Fruit fly (Drosophila melanogaster) whole organism, embryonic: ENCODE data around the gene CG11598.

Experiments
- Antp ChIP-seq: fragments of 200-800 bp; sonication (Bioruptor generic); optimal IDR thresholded peaks from 3 replicates; lab custom pipeline; 2016; ENCODE audit warnings: missing biosample characterization, missing genetic modification characterization
- B-H1 ChIP-seq: fragments of 200-800 bp; sonication (Bioruptor generic); IDR thresholded peaks from 3 replicates; pipeline ENCODE4 v1.3.6; 2022; ENCODE audit warnings: missing biosample characterization, missing genetic modification characterization
- CG10267 ChIP-seq: fragments of 200-800 bp; sonication (Bioruptor generic); optimal IDR thresholded peaks from 2 replicates; lab custom pipeline; 2018; ENCODE audit warnings: missing biosample characterization, mild to moderate bottlenecking, missing genetic modification characterization, moderate library complexity
- CG10462 ChIP-seq: fragments of 200-800 bp; sonication (Bioruptor generic); optimal IDR thresholded peaks from 2 replicates; lab custom pipeline; 2016; ENCODE audit warnings: missing biosample characterization, missing genetic modification characterization
- CG11696 ChIP-seq: fragments of 200-800 bp; sonication (Bioruptor generic); IDR thresholded peaks from 2 replicates; pipeline ENCODE4 v1.3.6; 2022; ENCODE audit warnings: missing biosample characterization, missing genetic modification characterization
- CG12219 ChIP-seq: fragments of 200-800 bp; sonication (Bioruptor generic); optimal IDR thresholded peaks from 3 replicates; lab custom pipeline; 2018; ENCODE audit warnings: missing biosample characterization, mild to moderate bottlenecking, missing genetic modification characterization
- CG13123 ChIP-seq: fragments of 200-800 bp; sonication (Bioruptor generic); optimal IDR thresholded peaks from 2 replicates; lab custom pipeline; 2016; ENCODE audit warnings: missing biosample characterization, missing genetic modification characterization
- CG14441 ChIP-seq: fragments of 200-800 bp; sonication (Bioruptor generic); IDR thresholded peaks from 2 replicates; pipeline ENCODE4 v1.3.6; 2022; ENCODE audit warnings: missing biosample characterization, missing genetic modification characterization
- CG17361 ChIP-seq: fragments of 200-800 bp; sonication (Bioruptor generic); IDR thresholded peaks from 3 replicates; pipeline ENCODE4 v1.3.6; 2022; ENCODE audit warnings: missing biosample characterization, missing genetic modification characterization
- CG2129 ChIP-seq: fragments of 200-800 bp; sonication (Bioruptor generic); IDR thresholded peaks from 2 replicates; pipeline ENCODE4 v1.3.6; 2022; ENCODE audit warnings: missing biosample characterization, missing genetic modification characterization; ENCODE audit not compliant: partially characterized antibody
- CG30020 ChIP-seq: fragments of 200-800 bp; optimal IDR thresholded peaks from 2 replicates; lab custom pipeline; 2019; ENCODE audit warnings: missing biosample characterization, mild to moderate bottlenecking, missing genetic modification characterization, moderate library complexity
- CG3281 ChIP-seq: fragments of 200-800 bp; sonication (Bioruptor generic); optimal IDR thresholded peaks from 3 replicates; lab custom pipeline; 2017; ENCODE audit warnings: missing biosample characterization, mild to moderate bottlenecking, missing genetic modification characterization
- CG5953 ChIP-seq: fragments of 200-800 bp; sonication (Bioruptor generic); IDR thresholded peaks from 2 replicates; pipeline ENCODE4 v1.3.6; 2022; ENCODE audit warnings: missing biosample characterization, missing genetic modification characterization
- CG6175 ChIP-seq: fragments of 200-800 bp; sonication (Bioruptor generic); IDR thresholded peaks from 3 replicates; pipeline ENCODE4 v1.3.6; 2022; ENCODE audit warnings: missing biosample characterization, missing genetic modification characterization
- CG6791 ChIP-seq: fragments of 200-800 bp; sonication (Bioruptor generic); IDR thresholded peaks from 3 replicates; pipeline ENCODE4 v1.3.6; 2022; ENCODE audit warnings: missing biosample characterization, missing genetic modification characterization; ENCODE audit not compliant: partially characterized antibody
- CG7963 ChIP-seq: fragments of 200-800 bp; sonication (Bioruptor generic); IDR thresholded peaks from 3 replicates; pipeline ENCODE4 v1.3.6; 2022; ENCODE audit warnings: missing biosample characterization, missing genetic modification characterization; ENCODE audit not compliant: partially characterized antibody
- CG7987 ChIP-seq: fragments of 200-800 bp; sonication (Bioruptor generic); optimal IDR thresholded peaks from 2 replicates; lab custom pipeline; 2018; ENCODE audit warnings: missing biosample characterization, mild to moderate bottlenecking, missing genetic modification characterization, moderate library complexity
- CG8388 ChIP-seq: fragments of 200-800 bp; sonication (Bioruptor generic); optimal IDR thresholded peaks from 2 replicates; lab custom pipeline; 2019; ENCODE audit warnings: missing biosample characterization, mild to moderate bottlenecking, missing genetic modification characterization, moderate library complexity
- CkIIα-i1 ChIP-seq: fragments of 200-800 bp; sonication (Bioruptor generic); IDR thresholded peaks from 2 replicates; pipeline ENCODE4 v1.3.6; 2022; ENCODE audit warnings: missing biosample characterization, missing genetic modification characterization
- Dfd ChIP-seq, 2 experiments: fragments of >200 bp; optimal IDR thresholded peaks; 2 replicates each; lab custom pipeline; 2017; ENCODE audit warnings: missing biosample characterization in 2 of 2, missing genetic modification characterization in 2 of 2
- Drgx ChIP-seq: fragments of 200-800 bp; sonication (Bioruptor generic); IDR thresholded peaks from 2 replicates; pipeline ENCODE4 v1.3.6; 2022; ENCODE audit warnings: missing biosample characterization, missing genetic modification characterization
- E2f1 ChIP-seq: fragments of 200-800 bp; sonication (Bioruptor generic); IDR thresholded peaks from 2 replicates; pipeline ENCODE4 v1.3.6; 2022; ENCODE audit warnings: missing biosample characterization, missing genetic modification characterization
- E2f2 ChIP-seq: fragments of 200-800 bp; sonication (Bioruptor generic); IDR thresholded peaks from 2 replicates; pipeline ENCODE4 v1.3.6; 2022; ENCODE audit warnings: missing biosample characterization, missing genetic modification characterization
- Eip74EF ChIP-seq, 2 experiments: fragments of 200-800 bp in 1 of 2; fragments of >200 bp in 1 of 2; sonication (Bioruptor generic) in 1 of 2; optimal IDR thresholded peaks; 2 replicates each; lab custom pipeline; 2017 to 2019; ENCODE audit warnings: missing biosample characterization in 2 of 2, missing genetic modification characterization in 2 of 2, mild to moderate bottlenecking in 1 of 2, moderate library complexity in 1 of 2
- Fer1 ChIP-seq: fragments of 200-800 bp; sonication (Bioruptor generic); optimal IDR thresholded peaks from 2 replicates; lab custom pipeline; 2017; ENCODE audit warnings: missing biosample characterization, mild to moderate bottlenecking, missing genetic modification characterization
- GATAe ChIP-seq: fragments of 200-800 bp; sonication (Bioruptor generic); conservative IDR thresholded peaks from 2 replicates; pipeline ENCODE4 v1.3.6; 2022; ENCODE audit warnings: missing biosample characterization, missing genetic modification characterization
- HLH3B ChIP-seq: fragments of 200-800 bp; sonication (Bioruptor generic); IDR thresholded peaks from 2 replicates; pipeline ENCODE4 v1.3.6; 2022; ENCODE audit warnings: missing biosample characterization, missing genetic modification characterization
- HLHmδ ChIP-seq: fragments of 200-800 bp; sonication (Bioruptor generic); optimal IDR thresholded peaks from 2 replicates; lab custom pipeline; 2018; ENCODE audit warnings: missing biosample characterization, mild to moderate bottlenecking, missing genetic modification characterization, moderate library complexity
- Hey ChIP-seq: fragments of 200-800 bp; sonication (Bioruptor generic); optimal IDR thresholded peaks from 3 replicates; lab custom pipeline; 2018; ENCODE audit warnings: missing biosample characterization, mild to moderate bottlenecking, missing genetic modification characterization
- Myb ChIP-seq: fragments of 200-800 bp; sonication (Bioruptor generic); optimal IDR thresholded peaks from 2 replicates; lab custom pipeline; 2016; ENCODE audit warnings: missing biosample characterization, missing genetic modification characterization
- TFAM ChIP-seq: fragments of 200-800 bp; sonication (Bioruptor generic); optimal IDR thresholded peaks from 2 replicates; lab custom pipeline; 2017; ENCODE audit warnings: missing biosample characterization, missing genetic modification characterization, inconsistent platforms
- Taf1 ChIP-seq: fragments of 200-800 bp; sonication (Bioruptor generic); IDR thresholded peaks from 2 replicates; pipeline ENCODE4 v1.3.6; 2022; ENCODE audit warnings: missing biosample characterization, missing genetic modification characterization
- YL-1 ChIP-seq: fragments of 200-800 bp; sonication (Bioruptor generic); optimal IDR thresholded peaks from 3 replicates; lab custom pipeline; 2017; ENCODE audit warnings: missing biosample characterization, mild to moderate bottlenecking, missing genetic modification characterization
- aop ChIP-seq: fragments of 200-800 bp; sonication (Bioruptor generic); IDR thresholded peaks from 2 replicates; pipeline ENCODE4 v1.3.6; 2022; ENCODE audit warnings: missing biosample characterization, missing genetic modification characterization
- ato ChIP-seq: fragments of 200-800 bp; sonication (Bioruptor generic); IDR thresholded peaks from 2 replicates; pipeline ENCODE4 v1.3.6; 2022; ENCODE audit warnings: missing biosample characterization, missing genetic modification characterization; ENCODE audit not compliant: partially characterized antibody
- bab2 ChIP-seq: fragments of 200-800 bp; sonication (Bioruptor generic); optimal IDR thresholded peaks from 2 replicates; lab custom pipeline; 2016; ENCODE audit warnings: missing biosample characterization, missing genetic modification characterization
- caup ChIP-seq: fragments of 200-800 bp; sonication (Bioruptor generic); optimal IDR thresholded peaks from 3 replicates; lab custom pipeline; 2017; ENCODE audit warnings: missing biosample characterization, mild to moderate bottlenecking, missing genetic modification characterization, moderate library complexity; ENCODE audit not compliant: severe bottlenecking
- eyg ChIP-seq: fragments of 200-800 bp; sonication (Bioruptor generic); optimal IDR thresholded peaks from 3 replicates; lab custom pipeline; 2016; ENCODE audit warnings: missing biosample characterization, missing genetic modification characterization
- gem ChIP-seq: fragments of 200-800 bp; sonication (Bioruptor generic); optimal IDR thresholded peaks from 2 replicates; lab custom pipeline; 2019; ENCODE audit warnings: missing biosample characterization, mild to moderate bottlenecking, missing genetic modification characterization, moderate library complexity
- gt ChIP-seq: fragments of 200-800 bp; sonication (Bioruptor generic); IDR thresholded peaks from 2 replicates; pipeline ENCODE4 v1.3.6; 2022; ENCODE audit warnings: missing biosample characterization, missing genetic modification characterization
- hbn ChIP-seq: fragments of 200-800 bp; sonication (Bioruptor generic); IDR thresholded peaks from 2 replicates; pipeline ENCODE4 v1.3.6; 2022; ENCODE audit warnings: missing biosample characterization, missing genetic modification characterization; ENCODE audit not compliant: partially characterized antibody
- hth ChIP-seq: fragments of >200 bp; optimal IDR thresholded peaks from 2 replicates; lab custom pipeline; 2017; ENCODE audit warnings: inconsistent platforms
- inv ChIP-seq: fragments of 200-800 bp; sonication (Bioruptor generic); IDR thresholded peaks from 2 replicates; pipeline ENCODE4 v1.3.6; 2022; ENCODE audit warnings: missing biosample characterization, missing genetic modification characterization; ENCODE audit not compliant: partially characterized antibody
- kah ChIP-seq: fragments of 200-800 bp; sonication (Bioruptor generic); optimal IDR thresholded peaks from 2 replicates; lab custom pipeline; 2018; ENCODE audit warnings: missing biosample characterization, mild to moderate bottlenecking, missing genetic modification characterization
- org-1 ChIP-seq: fragments of 200-800 bp; sonication (Bioruptor generic); optimal IDR thresholded peaks from 2 replicates; lab custom pipeline; 2017; ENCODE audit warnings: missing biosample characterization, missing genetic modification characterization
- ranshi ChIP-seq: fragments of 200-800 bp; sonication (Bioruptor generic); IDR thresholded peaks from 2 replicates; pipeline ENCODE4 v1.3.6; 2022; ENCODE audit warnings: missing biosample characterization, missing genetic modification characterization
- salm ChIP-seq: fragments of 200-800 bp; sonication (Bioruptor generic); optimal IDR thresholded peaks from 2 replicates; lab custom pipeline; 2018; ENCODE audit warnings: missing biosample characterization, mild to moderate bottlenecking, missing genetic modification characterization
- sd ChIP-seq: fragments of 200-800 bp; sonication (Bioruptor generic); optimal IDR thresholded peaks from 3 replicates; lab custom pipeline; 2018; ENCODE audit warnings: missing biosample characterization, mild to moderate bottlenecking, missing genetic modification characterization, moderate library complexity
- seq ChIP-seq: fragments of 200-800 bp; sonication (Bioruptor generic); IDR thresholded peaks from 2 replicates; pipeline ENCODE4 v1.3.6; 2022; ENCODE audit warnings: missing biosample characterization, missing genetic modification characterization
- shn ChIP-seq: fragments of 200-800 bp; sonication (Bioruptor generic); optimal IDR thresholded peaks from 3 replicates; lab custom pipeline; 2016; ENCODE audit warnings: missing biosample characterization, missing genetic modification characterization
- sisA ChIP-seq: fragments of 200-800 bp; sonication (Bioruptor generic); IDR thresholded peaks from 2 replicates; pipeline ENCODE4 v1.3.6; 2022; ENCODE audit warnings: missing biosample characterization, missing genetic modification characterization
- slp2 ChIP-seq: fragments of 200-800 bp; sonication (Bioruptor generic); optimal IDR thresholded peaks from 2 replicates; lab custom pipeline; 2016; ENCODE audit warnings: missing biosample characterization, missing genetic modification characterization
- toy ChIP-seq: fragments of 200-800 bp; sonication (Bioruptor generic); IDR thresholded peaks from 2 replicates; pipeline ENCODE4 v1.3.6; 2022; ENCODE audit warnings: missing biosample characterization, missing genetic modification characterization

CG11598 gene

dm6 chr3R:12647954-12648353, 13.2 kb downstream of the CG11598 start, which contains the start of gene Dtg (continued):
- TF ChIP-seq gt (GFP tag; lab: Robert Waterston, UW): no peak
- TF ChIP-seq CG17361 (GFP tag; lab: Robert Waterston, UW): no peak
- no peak for TF ChIP-seq CG13123 (GFP tag; lab: Kevin White, UChicago)
- TF ChIP-seq CG6791 (GFP tag; lab: Robert Waterston, UW): no peak
- TF ChIP-seq CG11696 (GFP tag; lab: Robert Waterston, UW): no peak
- TF ChIP-seq CG12219 (GFP tag; lab: Kevin White, UChicago): no peak
- TF ChIP-seq hth (lab: Kevin White, UChicago): peak; percentile 7
- no peak for TF ChIP-seq caup
- TF ChIP-seq ato: no peak
- TF ChIP-seq shn (GFP tag; lab: Kevin White, UChicago): no peak
- TF ChIP-seq inv (GFP tag; lab: Robert Waterston, UW): no peak
- peak; percentile 82 for TF ChIP-seq HLHmδ (GFP tag; lab: Kevin White, UChicago)
- TF ChIP-seq CG3281: no peak
- TF ChIP-seq aop: no peak
- no peak for TF ChIP-seq Fer1
- no peak for TF ChIP-seq CG2129 (GFP tag; lab: Robert Waterston, UW)
- no peak for TF ChIP-seq eyg (GFP tag; lab: Kevin White, UChicago)
- no peak for TF ChIP-seq sisA (GFP tag; lab: Robert Waterston, UW)
- TF ChIP-seq CkIIα-i1 (GFP tag; lab: Robert Waterston, UW): no peak
- no peak for TF ChIP-seq CG10267 (tag; lab: Kevin White, UChicago)
- no peak for TF ChIP-seq ranshi (GFP tag; lab: Robert Waterston, UW)
- no peak for TF ChIP-seq CG8388 (GFP tag; lab: Kevin White, UChicago)
- no peak for TF ChIP-seq CG7963
- no peak for TF ChIP-seq gem (tag; lab: Kevin White, UChicago)
- TF ChIP-seq E2f1 (GFP tag; lab: Robert Waterston, UW): no peak
- no peak for TF ChIP-seq Hey (tag; lab: Kevin White, UChicago)
- no peak for TF ChIP-seq toy (GFP tag; lab: Robert Waterston, UW)
- TF ChIP-seq Drgx: no peak
- TF ChIP-seq B-H1: no peak
- no peak for TF ChIP-seq YL-1
- TF ChIP-seq Eip74EF (GFP tag; optimal IDR thresholded peaks at IDR 0.05; lab: Kevin White, UChicago): no peak
- no peak for TF ChIP-seq CG7987 (GFP tag; lab: Kevin White, UChicago)
- TF ChIP-seq CG6175 (GFP tag; lab: Robert Waterston, UW): no peak
- no peak for TF ChIP-seq E2f2 (GFP tag; lab: Robert Waterston, UW)
- TF ChIP-seq seq (GFP tag; lab: Robert Waterston, UW): no peak
- no peak for TF ChIP-seq CG10462 (GFP tag; lab: Kevin White, UChicago)
- TF ChIP-seq org-1: no peak
- TF ChIP-seq HLH3B: no peak
- TF ChIP-seq GATAe: no peak
- TF ChIP-seq slp2 (GFP tag; lab: Kevin White, UChicago): no peak
- TF ChIP-seq Taf1 (GFP tag; lab: Robert Waterston, UW): no peak
- TF ChIP-seq Dfd (GFP tag; optimal IDR thresholded peaks at IDR 0.05; lab: Kevin White, UChicago): no peak
- TF ChIP-seq sd (tag; lab: Kevin White, UChicago): peak; percentile 52
- no peak for TF ChIP-seq salm (tag; lab: Kevin White, UChicago)
- no peak for TF ChIP-seq CG14441 (GFP tag; lab: Robert Waterston, UW)
- no peak for TF ChIP-seq bab2
- TF ChIP-seq kah (GFP tag; lab: Kevin White, UChicago): no peak
- TF ChIP-seq TFAM (GFP tag; lab: Kevin White, UChicago): no peak
- TF ChIP-seq Myb (GFP tag; lab: Kevin White, UChicago): no peak
- TF ChIP-seq CG5953: no peak
- no peak for TF ChIP-seq hbn (GFP tag; lab: Robert Waterston, UW)
- no peak for TF ChIP-seq Antp (GFP tag; lab: Kevin White, UChicago)
- no peak for TF ChIP-seq CG30020 (tag; lab: Kevin White, UChicago)
